Worm (Caenorhabditis elegans): ENCODE data around the gene Y38E10A.1.
"Not testable (repeated sequence)": the region's sequence is repeated elsewhere in the genome, so short reads cannot be mapped to it uniquely, and the experiment has no call there.

Gene Y38E10A.1

ce11 chrII:12541670-12542080 is 28.7 kb downstream of the Y38E10A.1 start (continued):
- 0 out of 2 replicates have a peak, but pooled peaks have one; percentile 40 for TF ChIP-seq ceh-40 (GFP tag; IDR thresholded peaks at IDR 0.05)
- peak; percentile 27 for TF ChIP-seq athp-1 (tag; optimal IDR thresholded peaks at IDR 0.05)
- peak; percentile 63 for TF ChIP-seq madf-6 (GFP tag; IDR thresholded peaks at IDR 0.05)
- TF ChIP-seq hrde-1 (tag; optimal IDR thresholded peaks at IDR 0.05; ENCODE audit: borderline replicate concordance), result peak; percentile 64
- peak; percentile 39 for TF ChIP-seq madf-10 (tag; optimal IDR thresholded peaks at IDR 0.05)
- peak; percentile 66 for TF ChIP-seq atf-7 (tag; optimal IDR thresholded peaks at IDR 0.05)
- 0 out of 2 replicates have a peak, but pooled peaks have one; percentile 55 for TF ChIP-seq Y53G8AR.9 (GFP tag; conservative IDR thresholded peaks at IDR 0.05)
- TF ChIP-seq Y56A3A.18 (GFP tag; IDR thresholded peaks at IDR 0.05), result 0 out of 2 replicates have a peak, but pooled peaks have one; percentile 81
- peak; percentile 73 for TF ChIP-seq zim-3 (tag; optimal IDR thresholded peaks at IDR 0.05)
- TF ChIP-seq B0336.3 (GFP tag; IDR thresholded peaks at IDR 0.05), result peak; percentile 73
- peak; percentile 71 for TF ChIP-seq hlh-12 (tag; optimal IDR thresholded peaks at IDR 0.05)
- TF ChIP-seq ZK185.1 (tag; optimal IDR thresholded peaks at IDR 0.05; ENCODE audit: poor library complexity, severe bottlenecking), result peak; percentile 77
- TF ChIP-seq ama-1 (optimal IDR thresholded peaks at IDR 0.05), result not testable (repeated sequence)
- peak; percentile 48 to 59 for TF ChIP-seq ama-1 (GFP tag; optimal IDR thresholded peaks at IDR 0.05)
- TF ChIP-seq egl-44 (GFP tag; IDR thresholded peaks at IDR 0.05), result 0 out of 2 replicates have a peak, but pooled peaks have one; percentile 64
- peak; percentile 51 for TF ChIP-seq B0035.1 (tag; optimal IDR thresholded peaks at IDR 0.05)
- peak; percentile 57; the same call in 1 of the 2 replicates for TF ChIP-seq attf-3 (GFP tag; conservative IDR thresholded peaks at IDR 0.05)
- peak; percentile 69 for TF ChIP-seq T07F8.4 (tag; optimal IDR thresholded peaks at IDR 0.05)
- 0 out of 2 replicates have a peak, but pooled peaks have one; percentile 42 for TF ChIP-seq Y95B8A.8 (GFP tag; IDR thresholded peaks at IDR 0.05)
- TF ChIP-seq lsy-27 (tag; optimal IDR thresholded peaks at IDR 0.05; ENCODE audit: borderline replicate concordance, insufficient read depth), result peak; percentile 32
- 0 out of 2 replicates have a peak, but pooled peaks have one; percentile 26 for TF ChIP-seq B0019.2 (GFP tag; conservative IDR thresholded peaks at IDR 0.05)
- peak; percentile 91 for TF ChIP-seq tbp1 (GFP tag; optimal IDR thresholded peaks at IDR 0.05)
- peak; percentile 24 for TF ChIP-seq F33H1.4 (GFP tag; IDR thresholded peaks at IDR 0.05)
- TF ChIP-seq ceh-100 (GFP tag; IDR thresholded peaks at IDR 0.05), result peak; percentile 56; the same call in 1 of the 2 replicates
- TF ChIP-seq ztf-28 (GFP tag; IDR thresholded peaks at IDR 0.05), result 0 out of 2 replicates have a peak, but pooled peaks have one; percentile 42
- TF ChIP-seq nhr-179 (tag; optimal IDR thresholded peaks at IDR 0.05), result peak; percentile 51
- peak; percentile 65 for TF ChIP-seq ztf-18 (tag; optimal IDR thresholded peaks at IDR 0.05)
- TF ChIP-seq lin-54 (GFP tag; optimal IDR thresholded peaks at IDR 0.05), result peak; percentile 41
- TF ChIP-seq snpc-4 (GFP tag; optimal IDR thresholded peaks at IDR 0.05), result peak; percentile 75
- peak in 3 of 4 experiments; percentile 44 to 72 (median 70) for TF ChIP-seq snpc-4 (tag; optimal IDR thresholded peaks at IDR 0.05)
- peak; percentile 3 to 62 for TF ChIP-seq rec-8 (tag; optimal IDR thresholded peaks at IDR 0.05)
- 0 out of 2 replicates have a peak, but pooled peaks have one; percentile 9 for TF ChIP-seq zfh-2 (GFP tag; conservative IDR thresholded peaks at IDR 0.05)
- TF ChIP-seq D2030.7 (GFP tag; IDR thresholded peaks at IDR 0.05), result peak; percentile 80
- TF ChIP-seq K12H6.12 (tag; optimal IDR thresholded peaks at IDR 0.05), result peak; percentile 9
- 0 out of 2 replicates have a peak, but pooled peaks have one; percentile 53 for TF ChIP-seq Y79H2A.3 (GFP tag; conservative IDR thresholded peaks at IDR 0.05)
- TF ChIP-seq snpc-3.4 (tag; optimal IDR thresholded peaks at IDR 0.05), result peak; percentile 67
- TF ChIP-seq dox-1 (GFP tag; IDR thresholded peaks at IDR 0.05), result peak; percentile 80
- 0 out of 2 replicates have a peak, but pooled peaks have one; percentile 14 for TF ChIP-seq hsf-1 (GFP tag; IDR thresholded peaks at IDR 0.05)
- TF ChIP-seq ekl-4 (GFP tag; IDR thresholded peaks at IDR 0.05), result peak; percentile 17; the same call in 1 of the 2 replicates
- peak; percentile 32 to 38 for TF ChIP-seq let-607 (tag; optimal IDR thresholded peaks at IDR 0.05)
- TF ChIP-seq ztf-26 (tag; optimal IDR thresholded peaks at IDR 0.05), result peak; percentile 40
- TF ChIP-seq Y67H2A.10 (GFP tag; conservative IDR thresholded peaks at IDR 0.05), result 0 out of 2 replicates have a peak, but pooled peaks have one; percentile 10
- peak; percentile 76 for TF ChIP-seq snpc-1.1 (tag; optimal IDR thresholded peaks at IDR 0.05; ENCODE audit: insufficient read depth)
- TF ChIP-seq xnd-1 (tag; optimal IDR thresholded peaks at IDR 0.05), result peak; percentile 3
- TF ChIP-seq snpc-1.3 (tag; optimal IDR thresholded peaks at IDR 0.05; ENCODE audit: insufficient read depth), result peak; percentile 49
- peak; percentile 94 for TF ChIP-seq B0261.1 (tag; optimal IDR thresholded peaks at IDR 0.05)
